Fruit fly (Drosophila melanogaster) Kc167 (cell line): ENCODE data around the gene CG31792.

Experiments used
- Myc ChIP-seq: fragments of >200 bp; optimal IDR thresholded peaks from 2 replicates; lab custom pipeline; 2017; ENCODE audit warnings: missing external identifiers
- Sin3A ChIP-seq: fragments of >200 bp; optimal IDR thresholded peaks from 2 replicates; lab custom pipeline; 2018; ENCODE audit warnings: missing external identifiers
- h ChIP-seq: fragments of >200 bp; optimal IDR thresholded peaks from 3 replicates; lab custom pipeline; 2018; ENCODE audit warnings: missing external identifiers
- insv ChIP-seq: fragments of >200 bp; optimal IDR thresholded peaks from 3 replicates; lab custom pipeline; 2018; ENCODE audit warnings: missing external identifiers
- psq ChIP-seq: fragments of >200 bp; optimal IDR thresholded peaks from 2 replicates; lab custom pipeline; 2017; ENCODE audit warnings: missing external identifiers
- ttk ChIP-seq: sonication (Bioruptor generic); optimal IDR thresholded peaks from 2 replicates; lab custom pipeline; 2017; ENCODE audit warnings: missing external identifiers

CG31792 gene

DNA sequence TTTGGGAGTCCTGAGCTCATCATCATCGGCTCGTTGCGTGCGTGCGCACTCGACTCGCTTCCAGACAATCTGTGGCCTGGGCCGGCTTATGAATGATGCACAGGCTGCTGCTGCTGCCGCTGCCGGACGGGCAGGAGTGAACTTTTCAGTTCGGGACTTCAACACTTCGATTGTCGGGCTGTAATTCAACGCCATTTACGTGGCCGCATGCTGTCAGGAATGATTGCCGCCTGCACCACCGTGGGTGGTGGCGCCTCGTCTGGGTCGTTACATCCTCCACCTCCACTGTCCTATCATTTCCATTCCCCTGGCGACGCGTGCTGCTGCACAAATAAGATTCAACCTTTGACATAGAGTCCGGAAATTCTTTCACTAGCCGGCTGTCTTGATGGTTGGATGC is 12.8 kb downstream of the CG31792 start:
- no peak for TF ChIP-seq psq (lab: Kevin White, UChicago)
- no peak for TF ChIP-seq Sin3A (lab: Kevin White, UChicago)
- no peak for TF ChIP-seq Myc (lab: Kevin White, UChicago)
- TF ChIP-seq insv, result no peak
- TF ChIP-seq ttk, result no peak
- no peak for TF ChIP-seq h (lab: Kevin White, UChicago)

DNA sequence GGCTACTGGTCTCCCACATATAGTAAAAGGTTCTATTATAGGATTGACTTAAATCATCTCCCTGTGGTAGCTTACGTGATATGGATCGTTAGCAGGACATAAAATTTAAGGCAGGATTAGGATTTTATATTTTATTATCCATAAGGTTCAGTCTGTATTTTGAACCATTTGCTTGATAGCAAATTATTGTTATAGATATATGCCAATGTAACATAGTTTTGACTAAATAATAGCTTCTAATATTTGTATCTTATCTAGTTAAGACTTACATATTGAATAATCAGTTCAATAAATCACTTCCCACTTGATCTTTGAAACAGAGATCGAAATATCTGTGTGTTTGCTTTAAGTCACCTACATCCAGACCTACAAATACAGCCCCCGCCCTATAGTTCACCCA is 13.3 kb downstream of the CG31792 start, which contains the start of gene robl37BC:
Gene robl37BC, plus strand, starts transcription at position 301 of the 400 bp plus-strand sequence.
- no peak for TF ChIP-seq Myc (lab: Kevin White, UChicago)
- TF ChIP-seq h (lab: Kevin White, UChicago), result no peak
- TF ChIP-seq ttk, result no peak

DNA sequence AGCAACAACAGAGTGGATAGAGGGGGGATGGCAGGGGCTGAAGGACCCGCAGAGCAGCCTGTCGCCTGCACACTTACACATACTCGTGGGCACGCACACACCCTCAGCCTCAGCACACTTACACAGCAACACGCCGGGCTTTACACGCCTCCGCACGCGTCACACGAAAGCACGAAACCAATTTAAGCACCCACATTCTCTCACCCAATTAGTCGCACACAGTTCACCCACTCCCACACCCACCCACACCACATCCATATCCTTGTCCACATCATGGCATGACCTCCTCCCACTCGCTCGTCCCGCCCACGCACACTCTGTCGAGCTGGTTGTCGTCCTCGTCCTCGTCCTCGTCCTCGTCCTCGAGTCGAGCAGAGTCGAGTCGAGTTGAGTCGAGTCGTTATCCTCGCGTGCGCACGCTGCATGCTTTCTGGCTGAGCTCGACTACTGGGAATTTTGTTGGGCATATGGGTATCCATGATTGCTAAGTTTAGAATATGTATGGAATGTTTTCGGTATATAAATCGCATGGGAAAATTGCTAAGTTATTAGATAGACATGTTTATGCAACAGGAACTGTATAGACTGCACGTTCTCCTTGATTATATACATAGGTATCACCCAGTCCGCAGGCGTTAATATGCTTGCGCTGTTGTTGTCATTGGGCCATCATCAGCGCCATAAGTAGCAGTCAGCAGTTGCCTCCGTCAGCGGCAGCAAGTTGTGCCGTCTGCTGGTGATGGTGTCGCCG is 14.8 kb downstream of the CG31792 start:
- TF ChIP-seq insv (no peak), psq (lab: Kevin White, UChicago) (no peak), h (lab: Kevin White, UChicago) (no peak), Myc (lab: Kevin White, UChicago) (no peak), Sin3A (lab: Kevin White, UChicago) (no peak), ttk (no peak)

DNA sequence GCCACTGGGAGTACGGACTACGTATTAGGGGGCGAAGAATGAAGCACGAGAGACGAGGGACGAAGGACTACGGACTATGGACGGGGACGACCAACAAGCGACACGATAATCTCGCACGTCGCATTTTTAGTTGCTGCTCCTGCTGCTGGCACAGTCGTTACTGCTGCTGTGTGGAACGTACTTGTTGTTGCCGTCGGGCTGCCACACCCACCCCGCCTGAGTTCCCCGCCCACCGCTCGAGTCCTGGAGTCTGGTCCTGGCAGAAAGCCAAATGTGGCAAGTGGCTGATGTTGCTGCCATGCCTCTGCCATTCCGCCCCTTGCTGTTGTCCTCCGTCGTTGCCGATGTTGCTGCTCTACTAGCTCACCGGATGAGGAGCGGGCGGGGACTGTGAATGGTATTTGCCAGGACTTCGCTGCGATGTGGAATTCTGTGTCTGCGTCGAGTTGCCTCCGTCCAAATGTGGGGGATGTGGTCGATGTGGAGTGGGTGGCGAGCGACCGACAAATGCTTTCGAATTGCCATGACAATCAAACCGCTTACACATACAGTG is 15.6 kb downstream of the CG31792 start:
- TF ChIP-seq psq (lab: Kevin White, UChicago) (no peak), insv (no peak), ttk (no peak), Myc (lab: Kevin White, UChicago) (no peak)

DNA sequence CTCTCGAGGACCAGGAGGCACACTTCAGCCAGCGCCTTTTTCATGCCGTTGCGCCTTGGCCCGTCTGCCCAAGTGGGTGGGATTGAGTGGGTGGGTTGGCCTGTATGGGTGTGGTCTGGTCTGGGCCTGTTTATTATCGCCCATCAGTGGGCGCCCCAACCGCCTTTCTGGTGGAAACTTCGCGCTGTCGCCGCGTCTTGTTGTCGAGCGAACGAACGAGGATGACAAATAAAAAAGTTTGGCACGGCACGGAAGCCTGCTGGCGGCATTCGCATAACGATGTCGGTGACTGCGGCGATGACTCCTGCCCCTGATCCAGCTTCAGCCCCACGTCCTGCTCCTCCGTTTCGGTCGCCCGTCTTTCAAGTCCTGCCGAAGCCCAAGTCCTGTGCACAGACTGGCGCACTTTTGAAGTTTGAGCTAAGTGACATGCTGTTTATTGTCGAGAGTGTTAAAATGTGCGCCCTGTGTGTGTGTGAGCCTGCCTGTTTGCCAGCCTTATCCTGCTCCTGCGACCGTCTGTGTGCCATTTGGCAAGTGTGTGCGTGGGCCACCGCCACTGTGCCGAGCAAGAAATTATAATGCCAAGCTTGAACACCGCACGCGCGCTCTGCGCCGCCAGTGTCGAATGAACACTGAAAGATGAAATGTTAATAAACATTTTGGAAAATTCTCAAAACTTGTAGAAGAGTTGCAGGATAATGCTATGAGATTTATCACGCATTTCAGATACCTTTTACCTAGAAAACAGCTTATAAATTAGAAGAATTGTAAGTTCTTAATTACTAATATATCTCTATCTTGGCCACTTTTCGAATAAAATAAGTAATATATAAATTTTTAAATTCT is 17.0 kb downstream of the CG31792 start:
- no peak for TF ChIP-seq Sin3A (lab: Kevin White, UChicago)
- TF ChIP-seq ttk, result no peak
- TF ChIP-seq psq (lab: Kevin White, UChicago), result no peak
- TF ChIP-seq insv, result no peak
- no peak for TF ChIP-seq Myc (lab: Kevin White, UChicago)
- no peak for TF ChIP-seq h (lab: Kevin White, UChicago)

DNA sequence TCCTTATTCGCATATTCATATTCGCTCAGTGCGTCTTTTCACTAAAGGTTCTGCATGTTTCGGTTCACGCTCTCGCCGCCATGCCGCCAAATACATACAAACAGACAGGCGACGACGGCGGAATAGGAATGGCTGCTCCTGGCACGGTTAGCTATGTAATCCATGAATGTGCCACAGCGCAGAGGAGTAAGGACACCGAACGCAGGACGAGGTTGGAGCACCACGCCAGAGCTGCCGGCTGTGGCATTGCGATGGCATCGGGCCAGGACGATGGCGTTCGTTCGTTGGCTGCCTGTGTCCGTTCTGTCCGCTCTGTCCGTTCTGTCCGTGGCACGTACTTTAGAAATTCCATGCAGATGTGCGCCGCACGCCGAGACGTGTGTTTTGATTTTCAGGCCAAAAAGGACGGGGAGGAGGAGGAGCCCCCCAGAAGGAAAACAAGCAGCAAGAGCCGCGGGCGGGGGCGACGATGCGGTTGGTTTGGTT is 17.7 kb downstream of the CG31792 start:
- TF ChIP-seq insv, result no peak
- TF ChIP-seq psq (lab: Kevin White, UChicago), result no peak
- no peak for TF ChIP-seq Myc (lab: Kevin White, UChicago)
- no peak for TF ChIP-seq h (lab: Kevin White, UChicago)
- no peak for TF ChIP-seq Sin3A (lab: Kevin White, UChicago)
- no peak for TF ChIP-seq ttk

- TF ChIP-seq ttk (no peak), Sin3A (lab: Kevin White, UChicago) (no peak), h (lab: Kevin White, UChicago) (no peak), psq (lab: Kevin White, UChicago) (no peak), Myc (lab: Kevin White, UChicago) (no peak), insv (no peak)
Measured at dm6 chr2L:19015628-19016027, 18.4 kb downstream of the CG31792 start.

dm6 chr2L:19017060-19017459 is 19.8 kb downstream of the CG31792 start:
- no peak for TF ChIP-seq insv
- no peak for TF ChIP-seq Myc (lab: Kevin White, UChicago)
- TF ChIP-seq Sin3A (lab: Kevin White, UChicago), result no peak
- TF ChIP-seq h (lab: Kevin White, UChicago), result no peak
- no peak for TF ChIP-seq psq (lab: Kevin White, UChicago)
- no peak for TF ChIP-seq ttk

DNA sequence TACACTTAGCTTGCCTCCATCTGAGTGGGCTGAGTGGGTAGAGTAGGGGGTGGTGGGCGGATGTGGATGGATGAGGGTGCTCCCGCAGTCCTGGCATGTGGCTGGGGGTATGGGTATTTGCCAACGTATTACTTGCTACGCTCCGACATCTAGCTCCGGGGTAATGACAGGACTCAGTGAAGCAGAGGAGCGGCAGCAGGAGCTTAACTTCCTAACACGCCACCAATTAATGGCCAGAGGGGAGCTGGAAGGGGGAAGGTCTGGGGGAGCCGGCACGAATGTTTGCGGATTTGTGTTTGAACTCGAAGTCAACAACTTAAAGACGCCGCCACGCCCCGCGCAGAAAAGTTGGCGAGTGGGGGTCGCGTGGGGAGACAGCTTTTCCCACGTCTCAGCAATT is 21.0 kb downstream of the CG31792 start:
- no peak for TF ChIP-seq ttk
- TF ChIP-seq Sin3A (lab: Kevin White, UChicago), result no peak
- no peak for TF ChIP-seq insv
- no peak for TF ChIP-seq psq (lab: Kevin White, UChicago)
- no peak for TF ChIP-seq Myc (lab: Kevin White, UChicago)
- TF ChIP-seq h (lab: Kevin White, UChicago), result no peak

dm6 chr2L:19019160-19019592 is 21.9 kb downstream of the CG31792 start:
- TF ChIP-seq ttk (no peak), insv (no peak), Myc (lab: Kevin White, UChicago) (no peak), h (lab: Kevin White, UChicago) (no peak), psq (lab: Kevin White, UChicago) (no peak), Sin3A (lab: Kevin White, UChicago) (no peak)

dm6 chr2L:19019640-19020039 is 22.4 kb downstream of the CG31792 start:
- TF ChIP-seq insv (no peak), psq (lab: Kevin White, UChicago) (no peak), Sin3A (lab: Kevin White, UChicago) (no peak), ttk (no peak), Myc (lab: Kevin White, UChicago) (no peak)
